Worm (Caenorhabditis elegans) whole organism, early embryonic: Measurements from ENCODE around the gene Y82E9BR.22.

Experiments
- F13C5.2 ChIP-seq: sonication (generic microtip); optimal IDR thresholded peaks from 2 replicates; lab custom pipeline; 2017; ENCODE audit warnings: mild to moderate bottlenecking, missing genetic modification characterization, inconsistent platforms, missing compliant biosample characterization
- ama-1 ChIP-seq: fragments of 150-350 bp; optimal IDR thresholded peaks from 2 replicates; lab custom pipeline; 2014
- ceh-13 ChIP-seq: fragments of 200-800 bp; sonication (Bioruptor generic); optimal IDR thresholded peaks from 2 replicates; lab custom pipeline; 2018; ENCODE audit warnings: mild to moderate bottlenecking, missing genetic modification characterization, missing compliant biosample characterization
- ceh-36 ChIP-seq: sonication (generic microtip); optimal IDR thresholded peaks from 2 replicates; lab custom pipeline; 2016; ENCODE audit warnings: missing genetic modification characterization, inconsistent platforms, missing compliant biosample characterization
- ets-7 ChIP-seq: sonication (generic microtip); optimal IDR thresholded peaks from 2 replicates; lab custom pipeline; 2016; ENCODE audit warnings: missing genotype, missing genetic modification characterization, missing compliant biosample characterization
- flt-1 ChIP-seq: fragments of 200-800 bp; sonication (Bioruptor generic); IDR thresholded peaks from 2 replicates; pipeline ENCODE4 v1.3.6; 2022; ENCODE audit warnings: missing genetic modification characterization, missing compliant biosample characterization
- tbx-11 ChIP-seq: fragments of 200-800 bp; sonication (Bioruptor generic); IDR thresholded peaks from 2 replicates; pipeline ENCODE4 v1.3.6; 2022; ENCODE audit warnings: missing genetic modification characterization, missing compliant biosample characterization
- tbx-37 ChIP-seq: fragments of 200-800 bp; sonication (Bioruptor generic); conservative IDR thresholded peaks from 2 replicates; pipeline ENCODE4 v1.3.6; 2022; ENCODE audit warnings: missing genetic modification reagents, missing genetic modification characterization, missing compliant biosample characterization

- TF ChIP-seq F13C5.2 (tag; lab: Kevin White, UChicago) (no peak), ama-1 (no peak), ceh-36 (no peak), flt-1 (GFP tag; lab: Robert Waterston, UW) (no peak), ets-7 (tag; lab: Kevin White, UChicago) (no peak), ceh-13 (no peak), tbx-37 (GFP tag; lab: Robert Waterston, UW) (no peak), tbx-11 (GFP tag; lab: Robert Waterston, UW) (no peak)
Observed at ce11 chrIII:1372563-1372962, 36.5 kb downstream of the Y82E9BR.22 start.
